Fruit fly (Drosophila melanogaster): ENCODE data around the gene CG18273.

DNA sequence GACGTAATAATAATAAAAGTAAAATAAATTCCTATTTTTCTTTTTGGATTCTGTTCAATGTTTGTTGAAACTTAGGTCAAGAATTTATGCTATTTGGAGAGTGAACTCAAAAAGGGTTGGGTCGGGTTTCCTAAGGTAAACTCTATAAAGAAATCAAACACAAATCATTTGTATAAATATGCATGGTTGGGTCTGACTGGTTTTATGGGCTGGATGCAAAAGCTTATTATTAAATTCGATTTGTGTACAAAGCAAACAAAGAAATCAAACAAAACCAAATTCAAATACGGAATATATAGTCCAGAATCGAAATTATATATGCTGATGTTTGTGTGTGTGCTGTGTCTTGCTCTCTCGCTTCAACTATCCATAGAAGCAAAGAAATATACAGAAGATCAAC lies 28.3 kb upstream of the CG18273 start:
- TF ChIP-seq Mnt (GFP tag; optimal IDR thresholded peaks at IDR 0.05), result no peak
- TF ChIP-seq CG1620 (GFP tag; optimal IDR thresholded peaks at IDR 0.05), result no peak
- TF ChIP-seq pad (GFP tag; optimal IDR thresholded peaks at IDR 0.05), result no peak
- TF ChIP-seq CG33017 (tag; optimal IDR thresholded peaks at IDR 0.05), result no peak
- TF ChIP-seq bab1 (GFP tag; optimal IDR thresholded peaks at IDR 0.05), result no peak
- TF ChIP-seq CG14711 (tag; optimal IDR thresholded peaks at IDR 0.05), result no peak
- no peak for TF ChIP-seq cnc (optimal IDR thresholded peaks at IDR 0.05)
- no peak for TF ChIP-seq CG11617 (GFP tag; optimal IDR thresholded peaks at IDR 0.05)
- TF ChIP-seq tj (GFP tag; optimal IDR thresholded peaks at IDR 0.05), result no peak
- TF ChIP-seq CG7101 (tag; optimal IDR thresholded peaks at IDR 0.05), result no peak
